Fruit fly (Drosophila melanogaster) whole organism: ENCODE results near the gene CG32984.

ENCODE experiments used
- CG8478 ChIP-seq: fragments of >200 bp; optimal IDR thresholded peaks from 2 replicates; lab custom pipeline; 2018; ENCODE audit warnings: inconsistent platforms
- Dll ChIP-seq: fragments of >200 bp; optimal IDR thresholded peaks from 2 replicates; lab custom pipeline; 2017
- EcR ChIP-seq, 2 experiments: fragments of >200 bp; optimal IDR thresholded peaks; 2 replicates each; lab custom pipeline; 2017; ENCODE audit warnings: missing biosample characterization in 2 of 2, missing genetic modification characterization in 2 of 2, missing genetic modification reagents in 2 of 2
- pan ChIP-seq: fragments of >200 bp; optimal IDR thresholded peaks from 2 replicates; lab custom pipeline; 2017
- psq ChIP-seq: fragments of >200 bp; optimal IDR thresholded peaks from 2 replicates; lab custom pipeline; 2017
- usp ChIP-seq: fragments of >200 bp; optimal IDR thresholded peaks from 2 replicates; lab custom pipeline; 2017; ENCODE audit warnings: missing biosample characterization, missing genetic modification characterization, mixed read lengths

DNA sequence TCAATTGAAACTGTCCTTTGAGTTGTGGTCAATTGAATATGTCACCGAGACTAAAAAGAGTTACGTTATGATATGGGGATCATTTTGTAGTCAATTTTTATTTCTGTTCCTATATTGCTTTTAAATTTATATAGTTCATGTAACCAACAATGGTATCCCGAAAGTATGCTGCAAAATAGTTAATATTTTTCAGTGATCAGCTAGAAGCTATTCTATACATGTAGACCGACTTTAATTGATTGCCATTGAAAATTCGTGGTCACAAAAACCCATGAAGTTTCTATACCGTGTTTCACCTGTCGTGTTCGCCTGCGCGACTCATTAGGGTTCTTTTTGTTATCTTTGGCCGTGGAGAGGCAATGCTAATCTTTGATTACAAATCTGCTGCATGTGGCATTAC is 9.7 kb downstream of the CG32984 start:
- no peak for TF ChIP-seq Dll
- no peak for TF ChIP-seq usp
- no peak for TF ChIP-seq pan
- TF ChIP-seq psq (lab: Kevin White, UChicago): no peak
- no peak for TF ChIP-seq EcR (GFP tag; optimal IDR thresholded peaks at IDR 0.05; lab: Kevin White, UChicago)
- no peak for TF ChIP-seq CG8478
